Worm (Caenorhabditis elegans) whole organism, L1 larva: ENCODE data around the gene W04H10.6.

Experiments
- aly-2 ChIP-seq: fragments of 150-350 bp; optimal IDR thresholded peaks from 2 replicates; lab custom pipeline; 2014; ENCODE audit warnings: missing biosample characterization, missing genetic modification characterization
- ceh-88 ChIP-seq: fragments of 200-800 bp; sonication (Bioruptor generic); IDR thresholded peaks from 2 replicates; pipeline ENCODE4 v1.3.6; 2022; ENCODE audit warnings: missing genetic modification characterization, missing compliant biosample characterization
- fkh-8 ChIP-seq: sonication (generic microtip); optimal IDR thresholded peaks from 2 replicates; lab custom pipeline; 2016; ENCODE audit warnings: mild to moderate bottlenecking, missing genetic modification characterization, missing compliant biosample characterization
- fos-1 ChIP-seq: fragments of 150-350 bp; optimal IDR thresholded peaks from 2 replicates; lab custom pipeline; 2014; ENCODE audit warnings: missing biosample characterization, missing genetic modification characterization
- hlh-17 ChIP-seq: fragments of 200-800 bp; sonication (Bioruptor generic); optimal IDR thresholded peaks from 2 replicates; lab custom pipeline; 2018; ENCODE audit warnings: missing genetic modification characterization, mild to moderate bottlenecking, missing compliant biosample characterization, moderate library complexity, borderline replicate concordance
- nhr-71 ChIP-seq: sonication (generic microtip); optimal IDR thresholded peaks from 2 replicates; lab custom pipeline; 2016; ENCODE audit warnings: mild to moderate bottlenecking, missing genetic modification characterization, moderate library complexity, missing compliant biosample characterization
- swsn-7 ChIP-seq: sonication (generic microtip); optimal IDR thresholded peaks from 2 replicates; lab custom pipeline; 2016; ENCODE audit warnings: missing genetic modification characterization, missing compliant biosample characterization
- vab-15 ChIP-seq: sonication (generic microtip); optimal IDR thresholded peaks from 2 replicates; lab custom pipeline; 2017; ENCODE audit warnings: missing genotype, mild to moderate bottlenecking, missing genetic modification characterization, missing compliant biosample characterization

DNA sequence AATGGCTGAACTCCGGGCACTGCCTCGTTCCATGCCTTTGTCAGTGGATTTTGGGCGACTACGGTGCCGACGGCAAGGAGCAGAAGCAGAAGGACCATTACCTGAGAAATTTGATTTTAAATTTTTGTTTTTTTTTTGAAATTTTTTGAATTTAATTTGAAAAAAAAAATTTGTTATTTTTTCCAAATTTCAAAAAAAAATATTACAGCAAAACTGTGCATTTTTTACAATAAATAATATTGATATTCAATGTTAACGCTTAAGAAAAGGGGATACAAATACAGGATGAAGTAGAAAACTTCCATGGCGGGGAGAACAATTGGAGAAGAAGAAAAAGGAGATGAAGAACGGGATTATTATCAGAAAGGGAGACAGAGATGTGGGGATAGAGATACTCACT, 36.2 kb downstream of the W04H10.6 start, which contains the start of gene mlt-8:
- no peak for TF ChIP-seq vab-15 (tag; lab: Kevin White, UChicago)
- TF ChIP-seq hlh-17 (GFP tag; lab: Kevin White, UChicago): no peak
- TF ChIP-seq fkh-8 (tag; lab: Kevin White, UChicago): no peak
- TF ChIP-seq fos-1 (tag; lab: Kevin White, UChicago): no peak
- TF ChIP-seq ceh-88: no peak
- TF ChIP-seq aly-2 (tag; lab: Kevin White, UChicago): no peak
- TF ChIP-seq nhr-71 (tag; lab: Kevin White, UChicago): no peak
- TF ChIP-seq swsn-7 (tag; lab: Kevin White, UChicago): no peak
